Fruit fly (Drosophila melanogaster) S2 (cell line): ENCODE data around the gene Jhbp6.

Experiments used
- CG8478 ChIP-seq: fragments of >200 bp; optimal IDR thresholded peaks from 2 replicates; lab custom pipeline; 2018
- CTCF ChIP-seq, 2 experiments: fragments of >200 bp; optimal IDR thresholded peaks; 2 replicates each; lab custom pipeline; 2018

The Jhbp6 gene

DNA sequence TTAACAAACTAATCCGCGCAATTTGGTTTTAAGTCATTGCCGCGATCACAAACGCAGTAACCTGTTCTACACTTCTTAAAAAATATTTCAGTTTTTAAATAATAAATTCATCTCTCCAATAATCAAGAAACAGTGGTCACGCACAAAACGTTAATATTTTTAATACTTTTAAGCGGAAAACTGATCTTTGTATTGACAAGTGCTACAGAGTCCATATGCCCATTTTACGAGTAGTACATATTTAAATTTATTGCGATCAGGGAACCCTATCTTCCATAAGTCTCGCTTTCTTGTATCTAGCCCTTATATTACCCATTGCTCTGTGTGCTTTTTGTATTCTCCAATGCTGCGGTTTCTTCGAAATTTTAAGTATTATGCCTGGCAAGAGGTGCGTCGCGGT is 59.7 kb downstream of the Jhbp6 start, which contains the start of gene CG32454:
TSS of gene CG32454 (plus strand) at position 301 of the 400 bp plus-strand sequence.
- no peak for TF ChIP-seq CG8478 (lab: Kevin White, UChicago)
- TF ChIP-seq CTCF (optimal IDR thresholded peaks at IDR 0.05; lab: Kevin White, UChicago) = no peak
